Worm (Caenorhabditis elegans): ENCODE measurements around the gene C06A6.7.

The C06A6.7 gene

ce11 chrIV:7870451-7870850 lies 32.1 kb upstream of the C06A6.7 start, which contains the start of gene T06C10.3:
Gene T06C10.3, plus strand, starts transcription at chrIV:7870751.
- TF ChIP-seq mbf-1 (tag; optimal IDR thresholded peaks at IDR 0.05) (no peak), aly-2 (tag; optimal IDR thresholded peaks at IDR 0.05) (no peak), lin-11 (tag; optimal IDR thresholded peaks at IDR 0.05) (no peak), C34F6.9 (tag; optimal IDR thresholded peaks at IDR 0.05) (no peak), ceh-82 (tag; optimal IDR thresholded peaks at IDR 0.05) (no peak), dmd-4 (tag; optimal IDR thresholded peaks at IDR 0.05) (no peak), elt-3 (tag; optimal IDR thresholded peaks at IDR 0.05) (no peak), unc-55 (GFP tag; optimal IDR thresholded peaks at IDR 0.05) (no peak), sma-3 (GFP tag; optimal IDR thresholded peaks at IDR 0.05) (no peak), peb-1 (tag; optimal IDR thresholded peaks at IDR 0.05) (no peak)

- TF ChIP-seq elt-1 (tag; optimal IDR thresholded peaks at IDR 0.05) (no peak), sem-4 (tag; optimal IDR thresholded peaks at IDR 0.05) (no peak), nhr-25 (tag; optimal IDR thresholded peaks at IDR 0.05) (no peak), elt-3 (tag; optimal IDR thresholded peaks at IDR 0.05) (no peak), nhr-129 (tag; optimal IDR thresholded peaks at IDR 0.05) (no peak), ztf-1 (GFP tag; conservative IDR thresholded peaks at IDR 0.05) (no peak), unc-55 (GFP tag; optimal IDR thresholded peaks at IDR 0.05) (no peak), ztf-4 (tag; optimal IDR thresholded peaks at IDR 0.05) (no peak), nhr-77 (tag; optimal IDR thresholded peaks at IDR 0.05) (no peak), unc-62 (GFP tag; optimal IDR thresholded peaks at IDR 0.05) (no peak), nhr-12 (tag; optimal IDR thresholded peaks at IDR 0.05) (no peak)
Measured at ce11 chrIV:7868607-7869006, 30.3 kb upstream of the C06A6.7 start, which contains the start of gene flp-10. Gene flp-10, plus strand, starts transcription at chrIV:7868907.

DNA sequence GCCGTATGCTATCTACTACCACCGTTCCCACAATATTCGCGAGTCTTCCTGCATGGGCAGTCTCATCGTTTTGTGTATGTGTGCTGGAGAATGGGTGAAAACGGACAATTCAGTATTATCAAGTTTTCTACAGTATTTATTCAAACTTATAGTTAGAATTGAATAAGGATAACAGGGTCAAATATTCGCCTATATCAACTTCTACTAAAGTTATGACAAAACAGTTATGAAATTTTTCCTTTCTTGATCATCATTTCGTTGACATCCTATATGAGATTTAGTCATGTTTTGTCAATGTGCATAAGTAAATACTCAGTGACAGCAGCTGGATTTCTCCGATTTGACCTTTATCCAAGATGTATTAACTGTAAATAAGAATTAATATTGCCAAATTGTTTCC lies 13.0 kb upstream of the C06A6.7 start:
- TF ChIP-seq ama-1 (optimal IDR thresholded peaks at IDR 0.05) (no peak), ceh-82 (tag; optimal IDR thresholded peaks at IDR 0.05) (no peak), ZK546.5 (tag; optimal IDR thresholded peaks at IDR 0.05) (no peak), nhr-23 (tag; optimal IDR thresholded peaks at IDR 0.05) (no peak), sma-9 (GFP tag; optimal IDR thresholded peaks at IDR 0.05) (no peak), sma-9 (tag; optimal IDR thresholded peaks at IDR 0.05) (no peak), blmp-1 (tag; optimal IDR thresholded peaks at IDR 0.05; ENCODE audit: insufficient read depth) (no peak)

ce11 chrIV:7850329-7850728 lies 12.0 kb upstream of the C06A6.7 start:
- TF ChIP-seq lsy-2 (tag; optimal IDR thresholded peaks at IDR 0.05) (no peak), dmd-4 (tag; optimal IDR thresholded peaks at IDR 0.05) (no peak), mdl-1 (tag; optimal IDR thresholded peaks at IDR 0.05) (no peak), nhr-10 (tag; optimal IDR thresholded peaks at IDR 0.05) (no peak), ceh-82 (tag; optimal IDR thresholded peaks at IDR 0.05) (no peak), ceh-16 (tag; optimal IDR thresholded peaks at IDR 0.05) (no peak), nhr-77 (tag; optimal IDR thresholded peaks at IDR 0.05) (no peak), mab-5 (tag; optimal IDR thresholded peaks at IDR 0.05) (no peak), nhr-237 (tag; optimal IDR thresholded peaks at IDR 0.05) (no peak), ama-1 (optimal IDR thresholded peaks at IDR 0.05) (no peak), lin-39 (tag; optimal IDR thresholded peaks at IDR 0.05) (no peak), elt-3 (tag; optimal IDR thresholded peaks at IDR 0.05) (no peak), nhr-6 (tag; optimal IDR thresholded peaks at IDR 0.05) (no peak), egl-27 (tag; optimal IDR thresholded peaks at IDR 0.05) (no peak), unc-62 (GFP tag; optimal IDR thresholded peaks at IDR 0.05) (no peak)

DNA sequence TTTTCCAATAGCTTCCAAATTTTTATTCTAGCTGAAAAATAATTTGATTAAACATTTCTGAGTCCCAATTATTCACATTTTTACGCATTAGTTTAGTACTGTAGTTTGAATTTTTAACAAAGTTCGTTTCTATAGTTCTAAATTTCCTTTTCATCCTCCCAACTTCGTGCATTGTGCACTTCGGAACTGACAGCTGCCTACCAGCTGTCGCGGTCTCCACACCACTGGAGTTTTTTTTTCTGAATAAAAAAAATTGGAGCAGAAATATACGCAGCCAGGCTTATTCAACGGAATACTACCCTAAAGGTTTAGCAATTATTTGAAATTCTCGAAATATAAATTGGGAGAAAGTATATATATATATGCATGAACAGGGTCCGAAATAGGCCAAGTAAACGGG lies 10.9 kb upstream of the C06A6.7 start:
- TF ChIP-seq lsy-2 (tag; optimal IDR thresholded peaks at IDR 0.05) = no peak
- TF ChIP-seq nhr-23 (tag; optimal IDR thresholded peaks at IDR 0.05) = no peak
- TF ChIP-seq crh-2 (tag; optimal IDR thresholded peaks at IDR 0.05) = no peak
- no peak for TF ChIP-seq snpc-4 (tag; optimal IDR thresholded peaks at IDR 0.05)
- TF ChIP-seq nhr-77 (tag; optimal IDR thresholded peaks at IDR 0.05) = no peak
- TF ChIP-seq nhr-25 (tag; optimal IDR thresholded peaks at IDR 0.05) = no peak
- no peak for TF ChIP-seq lin-39 (tag; optimal IDR thresholded peaks at IDR 0.05)
- no peak for TF ChIP-seq unc-39 (tag; optimal IDR thresholded peaks at IDR 0.05)
- TF ChIP-seq ZK546.5 (tag; optimal IDR thresholded peaks at IDR 0.05) = no peak
- TF ChIP-seq lin-11 (tag; optimal IDR thresholded peaks at IDR 0.05) = no peak
- TF ChIP-seq mbf-1 (tag; optimal IDR thresholded peaks at IDR 0.05) = no peak
- no peak for TF ChIP-seq unc-62 (GFP tag; optimal IDR thresholded peaks at IDR 0.05)
- no peak for TF ChIP-seq Y55F3AM.14 (GFP tag; optimal IDR thresholded peaks at IDR 0.05)
- no peak for TF ChIP-seq nhr-10 (tag; optimal IDR thresholded peaks at IDR 0.05)
- no peak for TF ChIP-seq R02D3.7 (tag; optimal IDR thresholded peaks at IDR 0.05)
- no peak for TF ChIP-seq F13H6.1 (tag; optimal IDR thresholded peaks at IDR 0.05)
- no peak for TF ChIP-seq mab-5 (tag; optimal IDR thresholded peaks at IDR 0.05)
- no peak for TF ChIP-seq alr-1 (tag; optimal IDR thresholded peaks at IDR 0.05)
- TF ChIP-seq dmd-4 (tag; optimal IDR thresholded peaks at IDR 0.05) = no peak
- TF ChIP-seq sma-9 (GFP tag; optimal IDR thresholded peaks at IDR 0.05) = no peak
- no peak for TF ChIP-seq sma-9 (tag; optimal IDR thresholded peaks at IDR 0.05)

Measured in whole organism, L2 larva.